Fruit fly (Drosophila melanogaster) whole organism, embryonic: ENCODE data around the gene CG6733.

Experiments used
- Blimp-1 ChIP-seq: fragments of 200-800 bp; sonication (Bioruptor generic); optimal IDR thresholded peaks from 3 replicates; lab custom pipeline; 2018; ENCODE audit warnings: missing biosample characterization, missing genetic modification characterization, mild to moderate bottlenecking, moderate library complexity, missing genetic modification reagents
- CG11456 ChIP-seq: fragments of 200-800 bp; sonication (Bioruptor generic); IDR thresholded peaks from 3 replicates; pipeline ENCODE4 v1.3.6; 2022; ENCODE audit warnings: missing biosample characterization, missing genetic modification characterization
- CG11560 ChIP-seq: fragments of 200-800 bp; sonication (Bioruptor generic); IDR thresholded peaks from 3 replicates; pipeline ENCODE4 v1.3.6; 2022; ENCODE audit warnings: missing biosample characterization, missing genetic modification characterization
- CG12219 ChIP-seq: fragments of 200-800 bp; sonication (Bioruptor generic); optimal IDR thresholded peaks from 3 replicates; lab custom pipeline; 2018; ENCODE audit warnings: missing biosample characterization, mild to moderate bottlenecking, missing genetic modification characterization
- CG13123 ChIP-seq: fragments of 200-800 bp; sonication (Bioruptor generic); optimal IDR thresholded peaks from 2 replicates; lab custom pipeline; 2016; ENCODE audit warnings: missing biosample characterization, missing genetic modification characterization
- CG14667 ChIP-seq: fragments of 200-800 bp; sonication (Bioruptor generic); IDR thresholded peaks from 2 replicates; pipeline ENCODE4 v1.3.6; 2022; ENCODE audit warnings: missing biosample characterization, missing genetic modification characterization
- CG14860 ChIP-seq: fragments of 200-800 bp; sonication (Bioruptor generic); IDR thresholded peaks from 3 replicates; pipeline ENCODE4 v1.3.6; 2022; ENCODE audit warnings: missing biosample characterization, missing genetic modification characterization; ENCODE audit not compliant: partially characterized antibody
- CG15514 ChIP-seq: fragments of 200-800 bp; sonication (Bioruptor generic); optimal IDR thresholded peaks from 3 replicates; lab custom pipeline; 2017; ENCODE audit warnings: missing biosample characterization, missing genetic modification characterization, mild to moderate bottlenecking, moderate library complexity, missing genetic modification reagents
- CG17385 ChIP-seq: fragments of 200-800 bp; sonication (Bioruptor generic); optimal IDR thresholded peaks from 3 replicates; lab custom pipeline; 2018; ENCODE audit warnings: missing biosample characterization, mild to moderate bottlenecking, missing genetic modification characterization
- CG18764 ChIP-seq: fragments of 200-800 bp; sonication (Bioruptor generic); optimal IDR thresholded peaks from 3 replicates; lab custom pipeline; 2016; ENCODE audit warnings: missing biosample characterization, missing genetic modification characterization
- CG2129 ChIP-seq: fragments of 200-800 bp; sonication (Bioruptor generic); IDR thresholded peaks from 2 replicates; pipeline ENCODE4 v1.3.6; 2022; ENCODE audit warnings: missing biosample characterization, missing genetic modification characterization; ENCODE audit not compliant: partially characterized antibody
- CG3065 ChIP-seq: fragments of 200-800 bp; sonication (Bioruptor generic); optimal IDR thresholded peaks from 2 replicates; lab custom pipeline; 2016; ENCODE audit warnings: missing biosample characterization, missing genetic modification characterization
- CG31388 ChIP-seq: fragments of 200-800 bp; sonication (Bioruptor generic); optimal IDR thresholded peaks from 2 replicates; lab custom pipeline; 2016; ENCODE audit warnings: missing biosample characterization, missing genetic modification characterization
- CG33213 ChIP-seq: fragments of 200-800 bp; sonication (Bioruptor generic); optimal IDR thresholded peaks from 3 replicates; lab custom pipeline; 2016; ENCODE audit warnings: missing biosample characterization, missing genetic modification characterization
- CG4282 ChIP-seq: fragments of 200-800 bp; sonication (Bioruptor generic); optimal IDR thresholded peaks from 2 replicates; lab custom pipeline; 2016; ENCODE audit warnings: missing biosample characterization, missing genetic modification characterization
- CG4360 ChIP-seq: fragments of 200-800 bp; sonication (Bioruptor generic); IDR thresholded peaks from 2 replicates; pipeline ENCODE4 v1.3.6; 2022; ENCODE audit warnings: missing biosample characterization, missing genetic modification characterization
- CG6689 ChIP-seq: fragments of 200-800 bp; sonication (Bioruptor generic); IDR thresholded peaks from 2 replicates; pipeline ENCODE4 v1.3.6; 2022; ENCODE audit warnings: missing biosample characterization, missing genetic modification characterization
- CG8765 ChIP-seq: fragments of 200-800 bp; sonication (Bioruptor generic); IDR thresholded peaks from 2 replicates; pipeline ENCODE4 v1.3.6; 2022; ENCODE audit warnings: missing biosample characterization, missing genetic modification characterization
- D ChIP-seq, 2 experiments: fragments of 200-800 bp in 1 of 2; fragments of >200 bp in 1 of 2; sonication (Bioruptor generic) in 1 of 2; optimal IDR thresholded peaks; 2 replicates in 1 of 2; 3 replicates in 1 of 2; lab custom pipeline; 2017; ENCODE audit warnings: mild to moderate bottlenecking in 1 of 2, missing biosample characterization in 1 of 2, missing genetic modification characterization in 1 of 2, missing genetic modification reagents in 1 of 2
- Dll ChIP-seq: fragments of 200-800 bp; sonication (Bioruptor generic); IDR thresholded peaks from 4 replicates; pipeline ENCODE4 v1.3.6; 2022; ENCODE audit warnings: missing biosample characterization, missing genetic modification characterization; ENCODE audit not compliant: partially characterized antibody
- Eip74EF ChIP-seq, 2 experiments: fragments of 200-800 bp in 1 of 2; fragments of >200 bp in 1 of 2; sonication (Bioruptor generic) in 1 of 2; optimal IDR thresholded peaks; 2 replicates each; lab custom pipeline; 2017 to 2019; ENCODE audit warnings: missing biosample characterization in 2 of 2, missing genetic modification characterization in 2 of 2, mild to moderate bottlenecking in 1 of 2, moderate library complexity in 1 of 2
- Fer2 ChIP-seq: fragments of 200-800 bp; sonication (Bioruptor generic); optimal IDR thresholded peaks from 2 replicates; lab custom pipeline; 2018; ENCODE audit warnings: missing biosample characterization, mild to moderate bottlenecking, missing genetic modification characterization, moderate library complexity
- HLH3B ChIP-seq: fragments of 200-800 bp; sonication (Bioruptor generic); IDR thresholded peaks from 2 replicates; pipeline ENCODE4 v1.3.6; 2022; ENCODE audit warnings: missing biosample characterization, missing genetic modification characterization
- Kr ChIP-seq: fragments of 200-800 bp; sonication (Bioruptor generic); optimal IDR thresholded peaks from 2 replicates; lab custom pipeline; 2017; ENCODE audit warnings: missing biosample characterization, mild to moderate bottlenecking, missing genetic modification characterization
- Med ChIP-seq: fragments of 200-800 bp; sonication (Bioruptor generic); peaks from one replicate; lab custom pipeline; 2016; ENCODE audit warnings: missing biosample characterization, missing genetic modification characterization, mild to moderate bottlenecking, inconsistent platforms, moderate library complexity
- NFAT ChIP-seq: fragments of 200-800 bp; sonication (Bioruptor generic); IDR thresholded peaks from 2 replicates; pipeline ENCODE4 v1.3.6; 2022; ENCODE audit warnings: missing biosample characterization, missing genetic modification characterization
- Nf-YA ChIP-seq: fragments of 200-800 bp; sonication (Bioruptor generic); IDR thresholded peaks from 2 replicates; pipeline ENCODE4 v1.3.6; 2022; ENCODE audit warnings: missing biosample characterization, missing genetic modification characterization
- ac ChIP-seq: fragments of 200-800 bp; sonication (Bioruptor generic); optimal IDR thresholded peaks from 3 replicates; lab custom pipeline; 2017; ENCODE audit warnings: missing biosample characterization, mild to moderate bottlenecking, missing genetic modification characterization
- bcd ChIP-seq: fragments of 200-800 bp; sonication (Bioruptor generic); optimal IDR thresholded peaks from 2 replicates; lab custom pipeline; 2017; ENCODE audit warnings: missing biosample characterization, mild to moderate bottlenecking, missing genetic modification characterization
- btn ChIP-seq: fragments of 200-800 bp; sonication (Bioruptor generic); optimal IDR thresholded peaks from 2 replicates; lab custom pipeline; 2016; ENCODE audit warnings: missing biosample characterization, missing genetic modification characterization
- cato ChIP-seq: fragments of 200-800 bp; sonication (Bioruptor generic); optimal IDR thresholded peaks from 2 replicates; lab custom pipeline; 2016; ENCODE audit warnings: missing biosample characterization, missing genetic modification characterization, borderline replicate concordance
- chinmo ChIP-seq: fragments of 200-800 bp; sonication (Bioruptor generic); IDR thresholded peaks from 4 replicates; pipeline ENCODE4 v1.3.6; 2022; ENCODE audit warnings: missing biosample characterization, missing genetic modification characterization; ENCODE audit not compliant: partially characterized antibody
- disco-r ChIP-seq: fragments of 200-800 bp; sonication (Bioruptor generic); optimal IDR thresholded peaks from 2 replicates; lab custom pipeline; 2016; ENCODE audit warnings: missing biosample characterization, missing genetic modification characterization
- en ChIP-seq: fragments of 200-800 bp; sonication (Bioruptor generic); optimal IDR thresholded peaks from 2 replicates; lab custom pipeline; 2016; ENCODE audit warnings: missing biosample characterization, missing genetic modification characterization
- gce ChIP-seq: fragments of 200-800 bp; sonication (Bioruptor generic); IDR thresholded peaks from 3 replicates; pipeline ENCODE4 v1.3.6; 2022; ENCODE audit warnings: missing biosample characterization, missing genetic modification characterization
- gcm2 ChIP-seq: fragments of 200-800 bp; sonication (Bioruptor generic); optimal IDR thresholded peaks from 2 replicates; lab custom pipeline; 2016; ENCODE audit warnings: missing biosample characterization, missing genetic modification characterization
- hb ChIP-seq: fragments of 200-800 bp; sonication (Bioruptor generic); IDR thresholded peaks from 3 replicates; pipeline ENCODE4 v1.3.6; 2022; ENCODE audit warnings: missing biosample characterization, missing genetic modification characterization; ENCODE audit not compliant: partially characterized antibody
- her ChIP-seq: fragments of 200-800 bp; sonication (Bioruptor generic); optimal IDR thresholded peaks from 2 replicates; lab custom pipeline; 2016; ENCODE audit warnings: missing biosample characterization, missing genetic modification characterization
- mirr ChIP-seq: fragments of 200-800 bp; sonication (Bioruptor generic); optimal IDR thresholded peaks from 3 replicates; lab custom pipeline; 2018; ENCODE audit warnings: missing biosample characterization, mild to moderate bottlenecking, missing genetic modification characterization
- oc ChIP-seq: fragments of 200-800 bp; sonication (Bioruptor generic); optimal IDR thresholded peaks from 2 replicates; lab custom pipeline; 2018; ENCODE audit warnings: missing biosample characterization, mild to moderate bottlenecking, missing genetic modification characterization, moderate library complexity
- pan ChIP-seq, 4 experiments: fragments of >200 bp in 3 of 4; fragments of 200-800 bp in 1 of 4; sonication (Bioruptor generic) in 1 of 4; optimal IDR thresholded peaks in 3 of 4; IDR thresholded peaks in 1 of 4; 2 replicates each; pipeline versions ENCODE4 v1.3.6 to Lab custom; 2017 to 2022; ENCODE audit warnings: missing biosample characterization in 2 of 4, missing genetic modification characterization in 2 of 4, mixed read lengths in 1 of 4
- pita ChIP-seq: fragments of 200-800 bp; sonication (Bioruptor generic); optimal IDR thresholded peaks from 2 replicates; lab custom pipeline; 2017; ENCODE audit warnings: missing biosample characterization, mild to moderate bottlenecking, missing genetic modification characterization
- sqz ChIP-seq: fragments of 200-800 bp; sonication (Bioruptor generic); optimal IDR thresholded peaks from 3 replicates; lab custom pipeline; 2018; ENCODE audit warnings: missing biosample characterization, mild to moderate bottlenecking, missing genetic modification characterization
- tll ChIP-seq, 2 experiments: fragments of 200-800 bp in 1 of 2; fragments of >200 bp in 1 of 2; sonication (Bioruptor generic) in 1 of 2; optimal IDR thresholded peaks; 2 replicates each; lab custom pipeline; 2017 to 2019; ENCODE audit warnings: missing biosample characterization in 2 of 2, missing genetic modification characterization in 2 of 2, mild to moderate bottlenecking in 1 of 2, moderate library complexity in 1 of 2
- twi ChIP-seq: fragments of 200-800 bp; optimal IDR thresholded peaks from 2 replicates; lab custom pipeline; 2019; ENCODE audit warnings: missing biosample characterization, mild to moderate bottlenecking, missing genetic modification characterization, moderate library complexity
- unpg ChIP-seq: fragments of 200-800 bp; sonication (Bioruptor generic); optimal IDR thresholded peaks from 3 replicates; lab custom pipeline; 2018; ENCODE audit warnings: missing biosample characterization, mild to moderate bottlenecking, missing genetic modification characterization, moderate library complexity
- wdn ChIP-seq: fragments of 200-800 bp; sonication (Bioruptor generic); IDR thresholded peaks from 2 replicates; pipeline ENCODE4 v1.3.6; 2022; ENCODE audit warnings: missing biosample characterization, missing genetic modification characterization
- zen2 ChIP-seq: fragments of 200-800 bp; sonication (Bioruptor generic); IDR thresholded peaks from 3 replicates; pipeline ENCODE4 v1.3.6; 2022; ENCODE audit warnings: missing biosample characterization, missing genetic modification characterization; ENCODE audit not compliant: partially characterized antibody

Gene CG6733

dm6 chr3R:23130884-23131283 is 33.4 kb downstream of the CG6733 start:
- TF ChIP-seq Dll (GFP tag; lab: Robert Waterston, UW) (no peak), CG18764 (GFP tag; lab: Kevin White, UChicago) (no peak), CG33213 (no peak), CG15514 (GFP tag; lab: Kevin White, UChicago) (no peak), CG4360 (GFP tag; lab: Robert Waterston, UW) (peak; percentile 96), CG31388 (GFP tag; lab: Kevin White, UChicago) (no peak), CG8765 (GFP tag; lab: Robert Waterston, UW) (no peak), Nf-YA (GFP tag; lab: Robert Waterston, UW) (no peak), wdn (GFP tag; lab: Robert Waterston, UW) (no peak), CG14860 (GFP tag; lab: Robert Waterston, UW) (no peak), oc (tag; lab: Kevin White, UChicago) (peak; percentile 67), unpg (GFP tag; lab: Kevin White, UChicago) (no peak), CG11456 (GFP tag; lab: Robert Waterston, UW) (no peak), CG11560 (tag; lab: Robert Waterston, UW) (no peak), hb (GFP tag; lab: Robert Waterston, UW) (no peak), gcm2 (GFP tag; lab: Kevin White, UChicago) (no peak), ac (GFP tag; lab: Kevin White, UChicago) (no peak), btn (GFP tag; lab: Kevin White, UChicago) (no peak), D (optimal IDR thresholded peaks at IDR 0.05; lab: Kevin White, UChicago) (no peak), D (GFP tag; optimal IDR thresholded peaks at IDR 0.05; lab: Kevin White, UChicago) (no peak), cato (no peak), sqz (GFP tag; lab: Kevin White, UChicago) (peak; percentile 59), Eip74EF (GFP tag; optimal IDR thresholded peaks at IDR 0.05; lab: Kevin White, UChicago) (no peak), Fer2 (tag; lab: Kevin White, UChicago) (no peak), CG14667 (GFP tag; lab: Robert Waterston, UW) (no peak), pita (GFP tag; lab: Kevin White, UChicago) (no peak), chinmo (0 out of 4 replicates have a peak, but pooled peaks have one; percentile 20), CG6689 (no peak), CG17385 (GFP tag; lab: Kevin White, UChicago) (no peak), mirr (GFP tag; lab: Kevin White, UChicago) (no peak)
- TF ChIP-seq, all 482 proteins: peak for 4

dm6 chr3R:23131341-23131884 is 33.9 kb downstream of the CG6733 start:
- TF ChIP-seq tll (GFP tag; optimal IDR thresholded peaks at IDR 0.05; lab: Kevin White, UChicago), result peak in 1 of 2 experiments; percentile 67
- TF ChIP-seq pan (optimal IDR thresholded peaks at IDR 0.05; lab: Kevin White, UChicago), result peak in 1 of 2 experiments; percentile 14
- TF ChIP-seq pan (GFP tag; optimal IDR thresholded peaks at IDR 0.05 in 1 of 2, IDR thresholded peaks at IDR 0.05 in 1 of 2), result no peak
- TF ChIP-seq NFAT (GFP tag; lab: Robert Waterston, UW), result no peak
- no peak for TF ChIP-seq en
- TF ChIP-seq gce (GFP tag; lab: Robert Waterston, UW), result 0 out of 3 replicates have a peak, but pooled peaks have one; percentile 18
- TF ChIP-seq bcd (GFP tag; lab: Kevin White, UChicago), result no peak
- no peak for TF ChIP-seq zen2
- TF ChIP-seq CG4282, result no peak
- TF ChIP-seq Kr (GFP tag; lab: Kevin White, UChicago), result peak; percentile 29
- TF ChIP-seq CG3065 (GFP tag; lab: Kevin White, UChicago), result peak; percentile 53
- TF ChIP-seq chinmo, result 0 out of 4 replicates have a peak, but pooled peaks have one; percentile 3
- TF ChIP-seq Med (GFP tag; lab: Kevin White, UChicago), result peak; percentile 35
- TF ChIP-seq disco-r, result no peak
- no peak for TF ChIP-seq Blimp-1 (GFP tag; lab: Kevin White, UChicago)
- TF ChIP-seq CG12219, result no peak
- peak; percentile 93 for TF ChIP-seq twi (tag; lab: Kevin White, UChicago)
- no peak for TF ChIP-seq CG13123 (GFP tag; lab: Kevin White, UChicago)
- TF ChIP-seq HLH3B, result no peak
- TF ChIP-seq CG2129, result no peak
- TF ChIP-seq her (GFP tag; lab: Kevin White, UChicago), result no peak
- peak; percentile 59 for TF ChIP-seq D (optimal IDR thresholded peaks at IDR 0.05; lab: Kevin White, UChicago)
- no peak for TF ChIP-seq D (GFP tag; optimal IDR thresholded peaks at IDR 0.05; lab: Kevin White, UChicago)
